Worm (Caenorhabditis elegans) whole organism, L1 larva: ENCODE data around the gene hpk-1.

Experiments used
- C04F5.9 ChIP-seq: sonication (generic microtip); optimal IDR thresholded peaks from 2 replicates; lab custom pipeline; 2016; ENCODE audit warnings: missing genetic modification characterization, missing compliant biosample characterization
- Y116A8C.19 ChIP-seq: sonication (generic microtip); optimal IDR thresholded peaks from 2 replicates; lab custom pipeline; 2016; ENCODE audit warnings: missing compliant biosample characterization, missing genetic modification characterization, borderline replicate concordance
- aly-2 ChIP-seq: fragments of 150-350 bp; optimal IDR thresholded peaks from 2 replicates; lab custom pipeline; 2014; ENCODE audit warnings: missing biosample characterization, missing genetic modification characterization
- ama-1 ChIP-seq: fragments of 150-350 bp; optimal IDR thresholded peaks from 2 replicates; lab custom pipeline; 2014
- ceh-63 ChIP-seq: fragments of 200-800 bp; sonication (Bioruptor generic); optimal IDR thresholded peaks from 2 replicates; lab custom pipeline; 2018; ENCODE audit warnings: mild to moderate bottlenecking, missing genetic modification characterization, missing compliant biosample characterization
- ceh-8 ChIP-seq: fragments of 200-800 bp; sonication (Bioruptor generic); optimal IDR thresholded peaks from 2 replicates; lab custom pipeline; 2018; ENCODE audit warnings: mild to moderate bottlenecking, missing genetic modification characterization, moderate library complexity, missing compliant biosample characterization
- ceh-88 ChIP-seq: fragments of 200-800 bp; sonication (Bioruptor generic); IDR thresholded peaks from 2 replicates; pipeline ENCODE4 v1.3.6; 2022; ENCODE audit warnings: missing genetic modification characterization, missing compliant biosample characterization
- ceh-90 ChIP-seq: sonication (generic microtip); optimal IDR thresholded peaks from 2 replicates; lab custom pipeline; 2016; ENCODE audit warnings: missing genetic modification characterization, missing compliant biosample characterization
- dsc-1 ChIP-seq: sonication (generic microtip); optimal IDR thresholded peaks from 2 replicates; lab custom pipeline; 2016; ENCODE audit warnings: mild to moderate bottlenecking, missing genetic modification characterization, missing compliant biosample characterization
- efl-1 ChIP-seq, 4 experiments: fragments of 150-350 bp; optimal IDR thresholded peaks in 3 of 4; peaks in 1 of 4; 1 replicate in 1 of 4; 2 replicates in 3 of 4; lab custom pipeline; 2014; ENCODE audit warnings: missing biosample characterization in 2 of 4, missing genetic modification characterization in 2 of 4, missing genetic modification reagents in 2 of 4
- efl-3 ChIP-seq: fragments of 200-800 bp; sonication (Bioruptor generic); optimal IDR thresholded peaks from 2 replicates; lab custom pipeline; 2018; ENCODE audit warnings: mild to moderate bottlenecking, missing genetic modification characterization, missing compliant biosample characterization
- egl-13 ChIP-seq: sonication (generic microtip); optimal IDR thresholded peaks from 2 replicates; lab custom pipeline; 2016; ENCODE audit warnings: missing genotype, missing genetic modification reagents, missing genetic modification characterization, missing compliant biosample characterization
- egl-27 ChIP-seq, 2 experiments: fragments of 150-350 bp in 1 of 2; sonication (generic microtip); optimal IDR thresholded peaks; 3 replicates each; lab custom pipeline; 2017 to 2018; ENCODE audit warnings: missing biosample characterization in 2 of 2, missing genetic modification characterization in 2 of 2, missing genetic modification reagents in 2 of 2
- elt-2 ChIP-seq: sonication (generic microtip); optimal IDR thresholded peaks from 2 replicates; lab custom pipeline; 2016; ENCODE audit warnings: missing genetic modification characterization, mild to moderate bottlenecking, inconsistent platforms, missing compliant biosample characterization, missing genetic modification reagents
- fkh-10 ChIP-seq: sonication (generic microtip); optimal IDR thresholded peaks from 2 replicates; lab custom pipeline; 2017; ENCODE audit warnings: missing biosample characterization, missing genetic modification reagents, missing genetic modification characterization
- fkh-4 ChIP-seq: sonication (generic microtip); optimal IDR thresholded peaks from 2 replicates; lab custom pipeline; 2016; ENCODE audit warnings: missing compliant biosample characterization, missing genetic modification characterization, borderline replicate concordance
- grh-1 ChIP-seq: fragments of 200-800 bp; sonication (Bioruptor generic); IDR thresholded peaks from 2 replicates; pipeline ENCODE4 v1.3.6; 2022; ENCODE audit warnings: missing genetic modification reagents, missing genetic modification characterization, missing compliant biosample characterization
- hlh-17 ChIP-seq: fragments of 200-800 bp; sonication (Bioruptor generic); optimal IDR thresholded peaks from 2 replicates; lab custom pipeline; 2018; ENCODE audit warnings: missing genetic modification characterization, mild to moderate bottlenecking, missing compliant biosample characterization, moderate library complexity, borderline replicate concordance
- irx-1 ChIP-seq: sonication (generic microtip); optimal IDR thresholded peaks from 2 replicates; lab custom pipeline; 2016; ENCODE audit warnings: missing genetic modification characterization, missing compliant biosample characterization
- isw-1 ChIP-seq: fragments of 200-800 bp; sonication (Bioruptor generic); IDR thresholded peaks from 2 replicates; pipeline ENCODE4 v1.3.6; 2022; ENCODE audit warnings: missing genetic modification characterization, missing compliant biosample characterization
- lin-13 ChIP-seq: fragments of 150-350 bp; optimal IDR thresholded peaks from 2 replicates; lab custom pipeline; 2014; ENCODE audit warnings: missing biosample characterization, missing genetic modification reagents, missing genetic modification characterization
- lin-15B ChIP-seq: fragments of 150-350 bp; sonication (generic microtip); optimal IDR thresholded peaks from 3 replicates; lab custom pipeline; 2014; ENCODE audit warnings: missing biosample characterization, missing genetic modification characterization
- lin-39 ChIP-seq: fragments of 150-350 bp; optimal IDR thresholded peaks from 2 replicates; lab custom pipeline; 2014; ENCODE audit warnings: missing biosample characterization, missing genetic modification reagents, missing genetic modification characterization
- lir-3 ChIP-seq: sonication (generic microtip); optimal IDR thresholded peaks from 2 replicates; lab custom pipeline; 2016; ENCODE audit warnings: mild to moderate bottlenecking, missing genetic modification characterization, moderate library complexity, missing compliant biosample characterization; ENCODE audit not compliant: poor library complexity
- mef-2 ChIP-seq: fragments of 150-350 bp; optimal IDR thresholded peaks from 2 replicates; lab custom pipeline; 2014; ENCODE audit warnings: missing biosample characterization, missing genetic modification characterization
- mep-1 ChIP-seq: fragments of 150-350 bp; optimal IDR thresholded peaks from 2 replicates; lab custom pipeline; 2014; ENCODE audit warnings: missing biosample characterization, missing genetic modification characterization
- nhr-11 ChIP-seq: fragments of 150-350 bp; optimal IDR thresholded peaks from 2 replicates; lab custom pipeline; 2014; ENCODE audit warnings: missing biosample characterization, missing genetic modification characterization
- nhr-19 ChIP-seq: fragments of 200-800 bp; sonication (Bioruptor generic); conservative IDR thresholded peaks from 2 replicates; pipeline ENCODE4 v1.3.6; 2022; ENCODE audit warnings: missing genetic modification characterization, missing compliant biosample characterization
- nhr-28 ChIP-seq: fragments of 150-350 bp; optimal IDR thresholded peaks from 2 replicates; lab custom pipeline; 2014; ENCODE audit warnings: missing biosample characterization, missing genetic modification characterization
- nhr-71 ChIP-seq: sonication (generic microtip); optimal IDR thresholded peaks from 2 replicates; lab custom pipeline; 2016; ENCODE audit warnings: mild to moderate bottlenecking, missing genetic modification characterization, moderate library complexity, missing compliant biosample characterization
- nhr-76 ChIP-seq: sonication (generic microtip); optimal IDR thresholded peaks from 2 replicates; lab custom pipeline; 2017; ENCODE audit warnings: missing biosample characterization, missing genetic modification characterization
- nhr-77 ChIP-seq: fragments of 150-350 bp; optimal IDR thresholded peaks from 2 replicates; lab custom pipeline; 2014; ENCODE audit warnings: missing biosample characterization, missing genetic modification characterization
- nhr-90 ChIP-seq: sonication (generic microtip); optimal IDR thresholded peaks from 2 replicates; lab custom pipeline; 2016; ENCODE audit warnings: mild to moderate bottlenecking, missing genetic modification characterization, missing compliant biosample characterization; ENCODE audit not compliant: poor library complexity
- pax-3 ChIP-seq: fragments of 200-800 bp; sonication (Bioruptor generic); optimal IDR thresholded peaks from 2 replicates; lab custom pipeline; 2018; ENCODE audit warnings: mild to moderate bottlenecking, missing genetic modification characterization, moderate library complexity, missing compliant biosample characterization
- rnt-1 ChIP-seq: sonication (generic microtip); optimal IDR thresholded peaks from 2 replicates; lab custom pipeline; 2016; ENCODE audit warnings: mild to moderate bottlenecking, missing genetic modification characterization, moderate library complexity, missing compliant biosample characterization
- skn-1 ChIP-seq: fragments of 150-350 bp; optimal IDR thresholded peaks from 2 replicates; lab custom pipeline; 2014; ENCODE audit warnings: missing biosample characterization, missing genetic modification characterization
- snpc-4 ChIP-seq: fragments of 150-350 bp; optimal IDR thresholded peaks from 2 replicates; lab custom pipeline; 2014; ENCODE audit warnings: missing biosample characterization, missing genetic modification characterization
- sptf-1 ChIP-seq: fragments of 150-350 bp; optimal IDR thresholded peaks from 2 replicates; lab custom pipeline; 2014; ENCODE audit warnings: missing biosample characterization, missing genetic modification characterization
- unc-130 ChIP-seq: fragments of 150-350 bp; optimal IDR thresholded peaks from 2 replicates; lab custom pipeline; 2017; ENCODE audit warnings: missing biosample characterization, missing genetic modification characterization, inconsistent platforms
- unc-62 ChIP-seq: fragments of 150-350 bp; optimal IDR thresholded peaks from 2 replicates; lab custom pipeline; 2014; ENCODE audit warnings: missing biosample characterization, missing genetic modification reagents, missing genetic modification characterization
- unc-86 ChIP-seq: sonication (generic microtip); optimal IDR thresholded peaks from 2 replicates; lab custom pipeline; 2016; ENCODE audit warnings: missing genetic modification characterization, missing compliant biosample characterization
- unc-98 ChIP-seq: fragments of 200-800 bp; sonication (Bioruptor generic); IDR thresholded peaks from 2 replicates; pipeline ENCODE4 v1.3.6; 2022; ENCODE audit warnings: missing genetic modification characterization, missing compliant biosample characterization
- vab-15 ChIP-seq: sonication (generic microtip); optimal IDR thresholded peaks from 2 replicates; lab custom pipeline; 2017; ENCODE audit warnings: missing genotype, mild to moderate bottlenecking, missing genetic modification characterization, missing compliant biosample characterization
- xbp-1 ChIP-seq: sonication (generic microtip); optimal IDR thresholded peaks from 2 replicates; lab custom pipeline; 2016; ENCODE audit warnings: missing genetic modification characterization, missing compliant biosample characterization
- zag-1 ChIP-seq: fragments of 150-350 bp; optimal IDR thresholded peaks from 2 replicates; lab custom pipeline; 2014; ENCODE audit warnings: missing biosample characterization, missing genetic modification characterization
- zip-4 ChIP-seq: fragments of 200-800 bp; sonication (Bioruptor generic); optimal IDR thresholded peaks from 2 replicates; lab custom pipeline; 2018; ENCODE audit warnings: mild to moderate bottlenecking, missing genetic modification characterization, moderate library complexity, missing compliant biosample characterization
- ztf-11 ChIP-seq, 2 experiments: sonication (generic microtip); optimal IDR thresholded peaks; 2 replicates each; lab custom pipeline; 2016 to 2017; ENCODE audit warnings: missing genetic modification characterization in 2 of 2, missing biosample characterization in 1 of 2, missing compliant biosample characterization in 1 of 2
- ztf-4 ChIP-seq: fragments of 150-350 bp; optimal IDR thresholded peaks from 2 replicates; lab custom pipeline; 2014; ENCODE audit warnings: missing biosample characterization, missing genetic modification characterization

The hpk-1 gene

ce11 chrX:4216894-4217293 lies at the start of gene hpk-1, which contains the start of gene F20B6.10:
TSS of gene hpk-1 (minus strand) at chrX:4217290.
TSS of gene F20B6.10 (minus strand) at chrX:4217196.
- TF ChIP-seq irx-1 (tag; lab: Kevin White, UChicago) (no peak), dsc-1 (tag; lab: Kevin White, UChicago) (no peak), nhr-28 (no peak), sptf-1 (no peak), nhr-90 (tag; lab: Kevin White, UChicago) (no peak), ztf-11 (tag; optimal IDR thresholded peaks at IDR 0.05; lab: Kevin White, UChicago) (no peak), pax-3 (tag; lab: Kevin White, UChicago) (no peak), zag-1 (tag; lab: Kevin White, UChicago) (no peak), mef-2 (tag; lab: Kevin White, UChicago) (no peak), unc-86 (tag; lab: Kevin White, UChicago) (no peak), nhr-77 (tag; lab: Kevin White, UChicago) (no peak), Y116A8C.19 (tag; lab: Kevin White, UChicago) (no peak), nhr-19 (GFP tag; lab: Robert Waterston, UW) (no peak), ceh-90 (no peak), unc-62 (GFP tag; lab: Kevin White, UChicago) (no peak), ceh-88 (GFP tag; lab: Robert Waterston, UW) (no peak), grh-1 (no peak)

DNA sequence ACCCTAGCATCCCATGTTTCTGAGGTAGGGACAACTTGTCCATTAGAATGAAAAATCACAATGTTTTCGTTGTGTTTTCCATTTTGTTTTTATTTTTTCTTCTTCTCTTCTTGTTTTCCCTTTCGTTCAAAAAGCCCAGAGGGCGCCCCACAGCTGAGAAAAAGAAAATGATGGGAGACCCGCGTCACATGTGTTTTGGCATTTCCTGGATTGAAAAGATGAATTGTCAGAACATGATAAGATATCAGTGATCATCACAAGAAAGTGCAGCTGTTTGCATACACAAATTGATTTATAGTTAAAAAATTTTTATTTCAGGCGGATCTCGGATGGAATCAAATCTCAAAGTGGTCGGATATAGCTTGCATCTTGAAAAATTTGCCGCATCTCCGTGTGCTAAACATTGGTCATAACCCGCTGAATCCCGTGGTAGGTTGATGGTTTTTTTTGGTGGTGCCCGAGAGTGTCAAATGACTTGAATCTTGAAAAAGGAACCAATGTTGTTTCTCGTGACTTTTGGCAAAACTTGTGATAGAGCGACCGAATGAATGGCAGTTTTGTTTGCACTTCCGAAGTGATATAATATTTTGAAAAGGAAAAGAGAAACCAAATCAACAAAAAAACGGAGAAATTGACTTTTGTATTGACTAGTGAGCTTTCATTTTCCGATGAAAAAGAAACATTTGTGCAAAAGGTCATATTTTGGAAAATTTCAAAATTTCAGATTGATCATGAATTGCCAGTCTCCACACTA lies 49.3 kb upstream of the hpk-1 start:
- TF ChIP-seq mef-2 (tag; lab: Kevin White, UChicago) (no peak), efl-3 (no peak), rnt-1 (tag; lab: Kevin White, UChicago) (peak; percentile 45), nhr-11 (tag; lab: Kevin White, UChicago) (no peak), elt-2 (tag; lab: Kevin White, UChicago) (peak; percentile 26), lin-39 (tag; lab: Kevin White, UChicago) (peak; percentile 35), efl-1 (optimal IDR thresholded peaks at IDR 0.05; lab: Kevin White, UChicago) (no peak), efl-1 (GFP tag; optimal IDR thresholded peaks at IDR 0.05 in 1 of 2; lab: Kevin White, UChicago) (no peak), unc-98 (GFP tag; lab: Robert Waterston, UW) (no peak), ceh-63 (GFP tag; lab: Kevin White, UChicago) (no peak), nhr-28 (no peak), zip-4 (GFP tag; lab: Kevin White, UChicago) (no peak), ztf-4 (tag; lab: Kevin White, UChicago) (no peak), nhr-76 (no peak), isw-1 (GFP tag; lab: Robert Waterston, UW) (no peak), fkh-10 (GFP tag; lab: Kevin White, UChicago) (no peak), fkh-4 (no peak), skn-1 (tag; lab: Kevin White, UChicago) (no peak), nhr-77 (tag; lab: Kevin White, UChicago) (no peak), unc-86 (tag; lab: Kevin White, UChicago) (no peak), lin-15B (tag; lab: Kevin White, UChicago) (no peak), pax-3 (tag; lab: Kevin White, UChicago) (no peak), snpc-4 (tag; lab: Kevin White, UChicago) (no peak), ceh-8 (GFP tag; lab: Kevin White, UChicago) (no peak), ceh-90 (no peak), irx-1 (tag; lab: Kevin White, UChicago) (no peak), hlh-17 (GFP tag; lab: Kevin White, UChicago) (no peak), Y116A8C.19 (tag; lab: Kevin White, UChicago) (no peak), egl-13 (tag; lab: Kevin White, UChicago) (no peak), lin-13 (GFP tag; lab: Kevin White, UChicago) (no peak), lir-3 (no peak), aly-2 (no peak), vab-15 (no peak), egl-27 (tag; optimal IDR thresholded peaks at IDR 0.05; lab: Kevin White, UChicago) (no peak), grh-1 (no peak), unc-130 (tag; lab: Kevin White, UChicago) (no peak), xbp-1 (tag; lab: Kevin White, UChicago) (peak; percentile 2), nhr-71 (tag; lab: Kevin White, UChicago) (peak; percentile 71), sptf-1 (no peak), ama-1 (lab: Kevin White, UChicago) (no peak), mep-1 (tag; lab: Kevin White, UChicago) (peak; percentile 3), C04F5.9 (tag; lab: Kevin White, UChicago) (no peak)
